Worm (Caenorhabditis elegans) whole organism, L1 larva: ENCODE data around the gene T09A5.5.

Experiments used
- aly-2 ChIP-seq: fragments of 150-350 bp; optimal IDR thresholded peaks from 2 replicates; lab custom pipeline; 2014; ENCODE audit warnings: missing biosample characterization, missing genetic modification characterization
- jun-1 ChIP-seq: fragments of 150-350 bp; optimal IDR thresholded peaks from 2 replicates; lab custom pipeline; 2014; ENCODE audit warnings: missing biosample characterization, missing genetic modification reagents, missing genetic modification characterization
- lin-39 ChIP-seq: fragments of 150-350 bp; optimal IDR thresholded peaks from 2 replicates; lab custom pipeline; 2014; ENCODE audit warnings: missing biosample characterization, missing genetic modification reagents, missing genetic modification characterization
- lsy-2 ChIP-seq, 2 experiments: fragments of 150-350 bp; optimal IDR thresholded peaks; 2 replicates each; lab custom pipeline; 2014; ENCODE audit warnings: missing biosample characterization in 2 of 2, missing genetic modification characterization in 2 of 2

- TF ChIP-seq lsy-2 (tag; optimal IDR thresholded peaks at IDR 0.05; lab: Kevin White, UChicago) (no peak), lin-39 (tag; lab: Kevin White, UChicago) (no peak), aly-2 (tag; lab: Kevin White, UChicago) (no peak), jun-1 (no peak)
Observed at ce11 chrII:7858101-7858500, 4.5 kb upstream of the T09A5.5 start, which contains the start of gene sds-22.
